Fruit fly (Drosophila melanogaster): ENCODE measurements around the gene gogo.

The gogo gene

DNA sequence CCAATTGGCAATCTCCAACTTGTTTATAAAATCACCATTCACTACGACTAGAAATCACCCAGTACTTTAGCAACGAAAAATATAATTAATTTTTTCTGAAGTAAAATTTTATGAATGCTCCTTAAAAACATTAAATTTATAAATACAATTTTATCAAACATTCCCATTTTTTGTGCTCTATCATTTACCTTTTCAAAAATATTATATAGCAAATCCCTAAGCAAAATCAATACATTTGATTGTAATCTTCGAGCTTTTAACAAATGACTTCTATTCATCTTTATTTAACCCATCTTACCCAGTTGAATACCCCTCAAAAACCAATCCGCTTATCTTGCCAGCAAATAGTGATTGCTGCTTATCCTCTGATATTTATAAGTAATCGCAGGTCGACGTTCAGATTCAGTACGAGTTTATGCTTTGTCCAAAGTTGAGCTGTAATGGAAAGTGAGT, 73.5 kb downstream of the gogo start, which contains the start of gene CG17145:
Gene CG17145, plus strand, starts transcription at position 403 of the 453 bp plus-strand sequence.
- TF ChIP-seq bab1 (GFP tag; optimal IDR thresholded peaks at IDR 0.05) = no peak
- TF ChIP-seq Mnt (GFP tag; optimal IDR thresholded peaks at IDR 0.05) = no peak
- TF ChIP-seq CG14711 (tag; optimal IDR thresholded peaks at IDR 0.05) = no peak
- TF ChIP-seq Hr96 (GFP tag; optimal IDR thresholded peaks at IDR 0.05) = no peak
- no peak for TF ChIP-seq CG7101 (tag; optimal IDR thresholded peaks at IDR 0.05)
- TF ChIP-seq CG5204 (GFP tag; optimal IDR thresholded peaks at IDR 0.05) = no peak
- TF ChIP-seq CG1620 (GFP tag; optimal IDR thresholded peaks at IDR 0.05) = no peak
- no peak for TF ChIP-seq CG7045 (GFP tag; optimal IDR thresholded peaks at IDR 0.05)

DNA sequence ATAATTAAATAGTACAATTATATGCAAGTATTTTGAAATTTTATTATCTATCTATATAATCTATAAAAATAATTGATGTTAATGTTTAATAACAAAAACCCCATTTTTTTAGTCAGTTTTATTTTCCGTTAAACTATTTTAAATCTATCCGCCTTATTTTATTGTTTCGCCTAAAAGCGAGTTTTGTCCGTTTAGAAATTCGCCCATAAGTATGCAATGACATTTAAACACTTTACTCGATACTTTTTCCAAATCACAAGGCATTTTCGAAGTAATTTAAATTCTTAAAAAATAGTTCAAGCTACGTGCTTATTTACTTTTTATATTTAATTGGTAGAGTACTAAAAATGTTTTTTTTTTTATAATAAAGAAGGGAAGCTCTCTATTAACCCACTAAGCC, 74.0 kb downstream of the gogo start:
- TF ChIP-seq pad (GFP tag; optimal IDR thresholded peaks at IDR 0.05) (no peak), kay (GFP tag; ENCODE audit: borderline replicate concordance) (no peak), ovo (GFP tag; optimal IDR thresholded peaks at IDR 0.05) (no peak), CG11617 (GFP tag; optimal IDR thresholded peaks at IDR 0.05) (no peak), CG7101 (tag; optimal IDR thresholded peaks at IDR 0.05) (no peak), Crg-1 (GFP tag; optimal IDR thresholded peaks at IDR 0.05) (no peak), cnc (optimal IDR thresholded peaks at IDR 0.05) (no peak), CG1620 (GFP tag; optimal IDR thresholded peaks at IDR 0.05) (no peak), CG12768 (GFP tag; optimal IDR thresholded peaks at IDR 0.05) (no peak)

DNA sequence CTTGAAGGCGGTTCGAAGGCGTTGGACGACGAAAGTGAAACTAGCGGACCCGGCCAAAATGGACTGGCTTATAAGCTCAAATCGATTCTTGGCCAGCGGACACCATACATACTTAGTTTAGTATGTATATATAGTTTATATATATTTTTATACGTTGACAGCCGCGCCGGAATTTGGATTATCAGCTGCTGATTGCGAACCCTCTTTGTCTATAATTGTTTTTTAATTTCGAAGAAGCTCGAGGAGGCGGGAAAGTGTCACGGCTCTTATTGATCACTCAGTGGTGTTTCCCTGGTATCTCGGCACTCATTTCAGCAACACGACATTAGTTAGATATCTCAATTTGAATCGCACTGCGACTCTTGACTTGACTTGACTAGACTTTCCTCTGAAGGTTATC, 74.6 kb downstream of the gogo start, which contains the start of gene CG6933:
Gene CG6933, minus strand, starts transcription at position 47 of the 400 bp plus-strand sequence.
- TF ChIP-seq CG5204 (GFP tag; optimal IDR thresholded peaks at IDR 0.05) = no peak
- no peak for TF ChIP-seq Mnt (GFP tag; optimal IDR thresholded peaks at IDR 0.05)
- TF ChIP-seq bab1 (GFP tag; optimal IDR thresholded peaks at IDR 0.05) = no peak
- no peak for TF ChIP-seq CG7045 (GFP tag; optimal IDR thresholded peaks at IDR 0.05)
- TF ChIP-seq ovo (GFP tag; optimal IDR thresholded peaks at IDR 0.05) = no peak
- TF ChIP-seq kay (GFP tag; ENCODE audit: borderline replicate concordance) = no peak
- TF ChIP-seq Crg-1 (GFP tag; optimal IDR thresholded peaks at IDR 0.05) = no peak
- no peak for TF ChIP-seq tj (GFP tag; optimal IDR thresholded peaks at IDR 0.05)
- TF ChIP-seq CG11617 (GFP tag; optimal IDR thresholded peaks at IDR 0.05) = no peak
- TF ChIP-seq cic (GFP tag; optimal IDR thresholded peaks at IDR 0.05) = no peak
- no peak for TF ChIP-seq CG1620 (GFP tag; optimal IDR thresholded peaks at IDR 0.05)
- TF ChIP-seq pad (GFP tag; optimal IDR thresholded peaks at IDR 0.05) = no peak
- TF ChIP-seq CG12768 (GFP tag; optimal IDR thresholded peaks at IDR 0.05) = no peak
- no peak for TF ChIP-seq cnc (optimal IDR thresholded peaks at IDR 0.05)
- no peak for TF ChIP-seq toe (GFP tag; optimal IDR thresholded peaks at IDR 0.05)
- TF ChIP-seq Hr96 (GFP tag; optimal IDR thresholded peaks at IDR 0.05) = no peak

All from whole organism, adult.